Worm (Caenorhabditis elegans): ENCODE data around the gene adm-4.
A peak's percentile ranks its signal among the peaks of the same experiment; 100 is the strongest.

The adm-4 gene

ce11 chrX:7838582-7838981 is 40.5 kb upstream of the adm-4 start, which contains the start of gene nlp-101:
nlp-101 (plus strand) TSS chrX:7838882.
- TF ChIP-seq egrh-3 (GFP tag; IDR thresholded peaks at IDR 0.05) (no peak), nfya-2 (GFP tag; IDR thresholded peaks at IDR 0.05) (no peak), ceh-79 (tag; optimal IDR thresholded peaks at IDR 0.05) (no peak), nhr-120 (GFP tag; IDR thresholded peaks at IDR 0.05) (no peak), Y53G8AR.9 (GFP tag; conservative IDR thresholded peaks at IDR 0.05) (no peak), ztf-18 (tag; optimal IDR thresholded peaks at IDR 0.05) (no peak), zfh-2 (GFP tag; conservative IDR thresholded peaks at IDR 0.05) (no peak), C06A6.2 (GFP tag; conservative IDR thresholded peaks at IDR 0.05) (no peak), fkh-3 (tag; optimal IDR thresholded peaks at IDR 0.05) (no peak), bed-2 (GFP tag; IDR thresholded peaks at IDR 0.05) (no peak), mes-4 (tag; optimal IDR thresholded peaks at IDR 0.05) (no peak), madf-3 (GFP tag; IDR thresholded peaks at IDR 0.05) (no peak), die-1 (tag; optimal IDR thresholded peaks at IDR 0.05) (no peak), atf-7 (tag; optimal IDR thresholded peaks at IDR 0.05) (no peak), bed-1 (GFP tag; IDR thresholded peaks at IDR 0.05) (no peak)

ce11 chrX:7834117-7834516 is 36.0 kb upstream of the adm-4 start, which contains the start of gene sul-3:
sul-3 (minus strand) TSS chrX:7834217.
- TF ChIP-seq zim-3 (tag; optimal IDR thresholded peaks at IDR 0.05) (no peak), dpl-1 (GFP tag; optimal IDR thresholded peaks at IDR 0.05) (no peak), lin-26 (GFP tag; IDR thresholded peaks at IDR 0.05) (no peak), F23B12.7 (tag; optimal IDR thresholded peaks at IDR 0.05; ENCODE audit: insufficient read depth) (no peak), ceh-58 (GFP tag; IDR thresholded peaks at IDR 0.05) (no peak), nfya-2 (GFP tag; IDR thresholded peaks at IDR 0.05) (no peak), attf-6 (GFP tag; IDR thresholded peaks at IDR 0.05) (no peak), egrh-3 (GFP tag; IDR thresholded peaks at IDR 0.05) (no peak), F55B11.4 (tag; optimal IDR thresholded peaks at IDR 0.05; ENCODE audit: borderline replicate concordance, insufficient read depth) (no peak), snpc-1.3 (tag; optimal IDR thresholded peaks at IDR 0.05; ENCODE audit: insufficient read depth) (no peak), fkh-3 (tag; optimal IDR thresholded peaks at IDR 0.05) (no peak), nhr-120 (GFP tag; IDR thresholded peaks at IDR 0.05) (no peak), nhr-90 (tag; optimal IDR thresholded peaks at IDR 0.05) (no peak)

- no peak for TF ChIP-seq ztf-3 (GFP tag; optimal IDR thresholded peaks at IDR 0.05)
- no peak for TF ChIP-seq fkh-3 (tag; optimal IDR thresholded peaks at IDR 0.05)
- peak; percentile 51 for TF ChIP-seq nhr-80 (tag; optimal IDR thresholded peaks at IDR 0.05)
- no peak for TF ChIP-seq lin-40 (tag; optimal IDR thresholded peaks at IDR 0.05)
- TF ChIP-seq atf-7 (tag; optimal IDR thresholded peaks at IDR 0.05) = no peak
- TF ChIP-seq tbx-9 (tag; optimal IDR thresholded peaks at IDR 0.05; ENCODE audit: borderline replicate concordance) = no peak
- TF ChIP-seq F22D6.2 (tag; optimal IDR thresholded peaks at IDR 0.05) = no peak
- TF ChIP-seq ztf-25 (GFP tag; IDR thresholded peaks at IDR 0.05) = no peak
- TF ChIP-seq nfyb-1 (GFP tag; IDR thresholded peaks at IDR 0.05) = no peak
Observed at ce11 chrX:7827989-7828388, 29.9 kb upstream of the adm-4 start.

DNA sequence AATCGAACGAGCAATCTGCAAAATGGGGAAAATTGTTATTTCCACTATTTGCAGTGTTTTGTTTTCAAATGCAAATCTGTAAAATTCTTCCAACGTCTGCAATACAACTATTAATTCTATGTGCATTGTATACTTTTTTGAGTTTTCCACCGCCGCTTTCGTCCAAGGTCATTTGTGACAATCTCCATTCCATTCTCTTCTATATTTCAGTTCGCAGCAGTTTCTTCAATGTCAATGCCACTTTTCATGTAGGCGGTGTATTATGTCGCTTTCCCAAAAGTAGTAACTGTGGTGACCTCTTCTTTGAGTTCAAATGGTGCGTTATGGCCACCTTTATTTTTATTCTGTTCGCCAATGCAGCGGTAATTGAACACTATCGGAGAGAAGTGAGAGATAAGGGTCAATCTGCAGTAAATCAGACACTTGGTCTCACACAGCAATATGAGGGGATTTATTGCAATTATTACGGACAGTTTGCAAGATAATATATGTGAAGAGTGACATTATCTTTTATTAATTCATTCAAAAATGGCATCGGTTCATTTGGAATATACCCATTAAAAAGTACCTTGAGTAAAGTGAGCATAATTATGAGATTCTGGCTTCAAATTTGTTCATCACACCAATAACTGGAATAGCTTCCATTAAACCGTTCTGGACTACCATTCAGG is 28.6 kb upstream of the adm-4 start:
- TF ChIP-seq ceh-79 (tag; optimal IDR thresholded peaks at IDR 0.05) (no peak), unc-62 (GFP tag; optimal IDR thresholded peaks at IDR 0.05) (peak; percentile 26)

DNA sequence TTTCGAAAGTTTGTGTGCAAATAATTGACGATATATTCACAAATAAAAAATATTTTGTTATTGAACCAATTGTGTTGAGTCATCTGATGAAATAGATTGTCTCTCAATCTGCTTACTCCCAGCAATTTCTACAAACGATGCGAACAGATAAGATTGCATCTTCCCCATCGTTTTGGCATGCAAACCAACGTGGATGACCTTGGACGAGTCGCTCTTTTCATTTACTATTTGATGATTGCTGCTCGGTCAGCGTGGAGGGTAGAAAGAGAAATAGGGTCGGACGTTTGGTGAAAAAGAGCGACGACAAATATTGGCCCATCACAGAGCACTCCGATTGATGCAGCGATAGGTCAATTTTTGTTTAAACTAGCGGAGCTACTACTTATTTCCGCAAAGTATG is 27.6 kb upstream of the adm-4 start:
- TF ChIP-seq K11D2.4 (GFP tag; IDR thresholded peaks at IDR 0.05) (no peak), ZK185.1 (tag; optimal IDR thresholded peaks at IDR 0.05; ENCODE audit: poor library complexity, severe bottlenecking) (peak; percentile 7), hmg-1.2 (GFP tag; IDR thresholded peaks at IDR 0.05) (peak; percentile 5; the same call in 1 of the 2 replicates), attf-5 (GFP tag; optimal IDR thresholded peaks at IDR 0.05) (peak; percentile 20), nhr-80 (tag; optimal IDR thresholded peaks at IDR 0.05) (peak; percentile 42), C06A6.2 (GFP tag; conservative IDR thresholded peaks at IDR 0.05) (0 out of 2 replicates have a peak, but pooled peaks have one; percentile 20)

All from whole organism, young adult.